Worm (Caenorhabditis elegans) whole organism, late embryonic: Measurements from ENCODE around the gene adr-2.

Source experiments
- C08G9.2 ChIP-seq: sonication (generic microtip); optimal IDR thresholded peaks from 2 replicates; lab custom pipeline; 2016; ENCODE audit warnings: mild to moderate bottlenecking, missing genetic modification characterization, moderate library complexity, missing compliant biosample characterization
- F13H6.1 ChIP-seq: sonication (generic microtip); optimal IDR thresholded peaks from 2 replicates; lab custom pipeline; 2016; ENCODE audit warnings: missing genetic modification characterization, missing compliant biosample characterization
- T23F11.4 ChIP-seq: fragments of 200-800 bp; sonication (Bioruptor generic); optimal IDR thresholded peaks from 2 replicates; lab custom pipeline; 2018; ENCODE audit warnings: mild to moderate bottlenecking, missing genetic modification characterization, missing compliant biosample characterization
- Y22D7AL.16 ChIP-seq: sonication (generic microtip); optimal IDR thresholded peaks from 2 replicates; lab custom pipeline; 2016; ENCODE audit warnings: missing genetic modification characterization, missing compliant biosample characterization
- ceh-14 ChIP-seq: sonication (generic microtip); optimal IDR thresholded peaks from 2 replicates; lab custom pipeline; 2016; ENCODE audit warnings: missing genotype, missing genetic modification characterization, missing compliant biosample characterization
- ceh-19 ChIP-seq: fragments of 200-800 bp; sonication (Bioruptor generic); optimal IDR thresholded peaks from 2 replicates; lab custom pipeline; 2018; ENCODE audit warnings: mild to moderate bottlenecking, missing genetic modification characterization, missing compliant biosample characterization
- ceh-34 ChIP-seq: sonication (generic microtip); optimal IDR thresholded peaks from 2 replicates; lab custom pipeline; 2016; ENCODE audit warnings: mild to moderate bottlenecking, missing genetic modification characterization, missing compliant biosample characterization
- ceh-48 ChIP-seq: sonication (generic microtip); optimal IDR thresholded peaks from 2 replicates; lab custom pipeline; 2016; ENCODE audit warnings: missing genetic modification characterization, inconsistent platforms, missing compliant biosample characterization
- che-1 ChIP-seq: sonication (generic microtip); optimal IDR thresholded peaks from 2 replicates; lab custom pipeline; 2016; ENCODE audit warnings: mild to moderate bottlenecking, missing genetic modification characterization, missing compliant biosample characterization
- dmd-4 ChIP-seq: sonication (generic microtip); optimal IDR thresholded peaks from 2 replicates; lab custom pipeline; 2016; ENCODE audit warnings: borderline replicate concordance, missing genetic modification characterization, missing compliant biosample characterization
- dve-1 ChIP-seq: sonication (generic microtip); optimal IDR thresholded peaks from 2 replicates; lab custom pipeline; 2017; ENCODE audit warnings: antibody characterized with exemption, mild to moderate bottlenecking, missing genetic modification characterization, missing compliant biosample characterization
- elt-2 ChIP-seq: sonication (generic microtip); optimal IDR thresholded peaks from 2 replicates; lab custom pipeline; 2016; ENCODE audit warnings: missing genetic modification reagents, missing genetic modification characterization, missing compliant biosample characterization
- elt-4 ChIP-seq: sonication (generic microtip); optimal IDR thresholded peaks from 2 replicates; lab custom pipeline; 2016; ENCODE audit warnings: missing genetic modification characterization, missing compliant biosample characterization
- eyg-1 ChIP-seq: sonication (generic microtip); optimal IDR thresholded peaks from 2 replicates; lab custom pipeline; 2016; ENCODE audit warnings: missing genotype, missing genetic modification characterization, missing compliant biosample characterization
- fkh-10 ChIP-seq: fragments of 150-350 bp; optimal IDR thresholded peaks from 2 replicates; lab custom pipeline; 2014; ENCODE audit warnings: missing biosample characterization, missing genetic modification reagents, missing genetic modification characterization
- gmeb-2 ChIP-seq: sonication (generic microtip); optimal IDR thresholded peaks from 2 replicates; lab custom pipeline; 2016; ENCODE audit warnings: missing genetic modification characterization, inconsistent platforms, missing compliant biosample characterization
- hlh-15 ChIP-seq: sonication (generic microtip); optimal IDR thresholded peaks from 2 replicates; lab custom pipeline; 2016; ENCODE audit warnings: missing genetic modification characterization, missing compliant biosample characterization
- hlh-30 ChIP-seq: sonication (generic microtip); optimal IDR thresholded peaks from 2 replicates; lab custom pipeline; 2017; ENCODE audit warnings: antibody characterized with exemption, missing genetic modification characterization, missing compliant biosample characterization; ENCODE audit not compliant: insufficient read depth
- hlh-6 ChIP-seq: sonication (generic microtip); optimal IDR thresholded peaks from 2 replicates; lab custom pipeline; 2016; ENCODE audit warnings: missing genotype, missing genetic modification characterization, missing compliant biosample characterization
- madf-2 ChIP-seq: sonication (generic microtip); optimal IDR thresholded peaks from 2 replicates; lab custom pipeline; 2017; ENCODE audit warnings: missing genetic modification characterization, missing compliant biosample characterization
- nfya-1 ChIP-seq: sonication (generic microtip); optimal IDR thresholded peaks from 2 replicates; lab custom pipeline; 2017; ENCODE audit warnings: missing genetic modification characterization, mild to moderate bottlenecking, missing compliant biosample characterization, antibody characterized with exemption, moderate library complexity
- npax-4 ChIP-seq: sonication (generic microtip); optimal IDR thresholded peaks from 2 replicates; lab custom pipeline; 2016; ENCODE audit warnings: missing genetic modification characterization, missing compliant biosample characterization
- pag-3 ChIP-seq: sonication (generic microtip); optimal IDR thresholded peaks from 2 replicates; lab custom pipeline; 2016; ENCODE audit warnings: missing compliant biosample characterization, missing genetic modification characterization, borderline replicate concordance
- pha-4 ChIP-seq: fragments of 150-350 bp; optimal IDR thresholded peaks from 2 replicates; lab custom pipeline; 2018; ENCODE audit warnings: missing biosample characterization, missing genetic modification reagents, missing genetic modification characterization
- pros-1 ChIP-seq: fragments of 150-350 bp; optimal IDR thresholded peaks from 2 replicates; lab custom pipeline; 2014; ENCODE audit warnings: missing biosample characterization, missing genetic modification reagents, missing genetic modification characterization
- sdc-2 ChIP-seq: sonication (generic microtip); optimal IDR thresholded peaks from 2 replicates; lab custom pipeline; 2016; ENCODE audit warnings: missing genotype, missing genetic modification characterization, missing compliant biosample characterization
- sox-2 ChIP-seq: fragments of 200-800 bp; sonication (Bioruptor generic); IDR thresholded peaks from 2 replicates; pipeline ENCODE4 v1.3.6; 2022; ENCODE audit warnings: missing genetic modification reagents, missing genetic modification characterization, missing compliant biosample characterization
- unc-3 ChIP-seq, 2 experiments: fragments of 200-800 bp in 1 of 2; sonication (Bioruptor generic) in 1 of 2; sonication (generic microtip) in 1 of 2; conservative IDR thresholded peaks in 1 of 2; optimal IDR thresholded peaks in 1 of 2; 2 replicates each; pipeline versions ENCODE4 v1.3.6 to Lab custom; 2016 to 2022; ENCODE audit warnings: missing compliant biosample characterization in 2 of 2, missing genetic modification characterization in 2 of 2, missing genetic modification reagents in 1 of 2
- unc-42 ChIP-seq: sonication (generic microtip); optimal IDR thresholded peaks from 2 replicates; lab custom pipeline; 2016; ENCODE audit warnings: missing genotype, missing genetic modification characterization, missing compliant biosample characterization
- unc-55 ChIP-seq: sonication (generic microtip); optimal IDR thresholded peaks from 2 replicates; lab custom pipeline; 2017; ENCODE audit warnings: missing biosample characterization, missing genetic modification reagents, missing genetic modification characterization
- unc-86 ChIP-seq: sonication (generic microtip); optimal IDR thresholded peaks from 2 replicates; lab custom pipeline; 2016; ENCODE audit warnings: missing genetic modification characterization, missing compliant biosample characterization
- ztf-16 ChIP-seq: sonication (generic microtip); optimal IDR thresholded peaks from 2 replicates; lab custom pipeline; 2017; ENCODE audit warnings: missing genetic modification characterization, missing compliant biosample characterization

The adr-2 gene

DNA sequence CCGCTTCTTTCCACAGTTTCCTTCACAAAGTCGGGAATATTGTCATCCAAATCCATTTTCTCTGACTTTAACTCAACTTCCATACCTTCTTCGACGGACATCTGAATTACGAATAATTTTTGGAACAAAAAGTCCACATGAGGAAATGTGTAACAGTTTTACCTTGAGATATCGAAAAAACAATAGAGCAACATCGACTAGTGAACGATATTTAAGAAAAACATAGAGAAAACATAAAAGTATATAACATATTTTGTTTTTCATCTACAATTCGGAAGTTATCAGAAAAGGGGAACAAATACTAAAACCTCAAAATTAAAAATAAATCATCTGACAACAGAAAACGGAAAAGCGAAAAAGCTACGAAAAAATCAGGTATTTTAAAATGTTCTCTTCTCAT is at the start of gene adr-2:
Gene adr-2, minus strand, starts transcription at position 101 of the 400 bp plus-strand sequence.
- no peak for TF ChIP-seq ceh-34 (tag; lab: Kevin White, UChicago)
- no peak for TF ChIP-seq unc-55 (GFP tag; lab: Kevin White, UChicago)
- TF ChIP-seq ztf-16: no peak
- no peak for TF ChIP-seq ceh-14 (tag; lab: Kevin White, UChicago)
- no peak for TF ChIP-seq che-1
- no peak for TF ChIP-seq ceh-48 (tag; lab: Kevin White, UChicago)
- TF ChIP-seq gmeb-2 (tag; lab: Kevin White, UChicago): no peak
- TF ChIP-seq fkh-10 (GFP tag; lab: Kevin White, UChicago): no peak
- TF ChIP-seq, all 69 proteins: peak for 0

DNA sequence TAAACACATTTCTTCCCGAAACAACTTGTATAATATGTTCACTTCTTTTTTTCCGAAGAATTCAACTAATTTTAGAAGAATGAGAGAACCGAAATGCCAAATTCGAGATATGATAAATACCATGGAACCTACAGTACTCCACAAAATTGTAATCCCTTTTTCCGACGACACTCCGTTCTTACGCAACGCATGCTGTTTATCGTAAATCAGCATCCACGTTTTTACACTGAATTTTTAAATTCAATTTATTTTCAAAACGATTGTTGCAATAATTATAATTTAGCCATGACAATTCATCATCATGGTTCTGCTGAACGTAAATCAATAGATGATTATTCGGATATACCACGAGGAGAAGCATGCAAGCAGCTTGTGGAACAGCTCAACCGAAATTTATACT is 48.5 kb upstream of the adr-2 start, which contains the start of gene B0361.3:
Gene B0361.3, plus strand, starts transcription at position 284 of the 400 bp plus-strand sequence.
- no peak for TF ChIP-seq sdc-2
- TF ChIP-seq sox-2 (GFP tag; lab: Robert Waterston, UW): no peak
- TF ChIP-seq fkh-10 (GFP tag; lab: Kevin White, UChicago): no peak
- TF ChIP-seq unc-42 (tag; lab: Kevin White, UChicago): peak; percentile 2
- TF ChIP-seq che-1: no peak
- TF ChIP-seq, all 69 proteins: peak for 1

- no peak for TF ChIP-seq dve-1 (tag; lab: Kevin White, UChicago)
- TF ChIP-seq ceh-19 (GFP tag; lab: Kevin White, UChicago): no peak
- TF ChIP-seq madf-2 (tag; lab: Kevin White, UChicago): no peak
- TF ChIP-seq elt-4 (tag; lab: Kevin White, UChicago): no peak
- no peak for TF ChIP-seq elt-2 (tag; lab: Kevin White, UChicago)
- TF ChIP-seq npax-4: no peak
- TF ChIP-seq pha-4: no peak
- no peak for TF ChIP-seq hlh-15
These were observed 45.8 kb upstream of the adr-2 start for ce11 chrIII:7278491-7278890.

ce11 chrIII:7277228-7277627 is 44.5 kb upstream of the adr-2 start, which contains the start of the genes spot-1 and B0361.11:
TSS of gene spot-1 (minus strand) at chrIII:7277274.
TSS of gene B0361.11 (plus strand) at chrIII:7277599.
- TF ChIP-seq che-1 (no peak), nfya-1 (tag; lab: Kevin White, UChicago) (peak; percentile 23), Y22D7AL.16 (tag; lab: Kevin White, UChicago) (no peak), ceh-48 (tag; lab: Kevin White, UChicago) (peak; percentile 19), unc-3 (GFP tag; conservative IDR thresholded peaks at IDR 0.05; lab: Robert Waterston, UW) (no peak), unc-3 (tag; optimal IDR thresholded peaks at IDR 0.05; lab: Kevin White, UChicago) (no peak), elt-2 (tag; lab: Kevin White, UChicago) (peak; percentile 18), unc-42 (tag; lab: Kevin White, UChicago) (peak; percentile 2), hlh-30 (tag; lab: Kevin White, UChicago) (peak; percentile 31)

ce11 chrIII:7275296-7275695 is 42.6 kb upstream of the adr-2 start, which contains the start of gene psd-1:
TSS of gene psd-1 (minus strand) at chrIII:7275396.
- TF ChIP-seq F13H6.1 (no peak), pros-1 (tag; lab: Kevin White, UChicago) (no peak), fkh-10 (GFP tag; lab: Kevin White, UChicago) (no peak), C08G9.2 (no peak), pag-3 (tag; lab: Kevin White, UChicago) (no peak), hlh-6 (tag; lab: Kevin White, UChicago) (no peak), npax-4 (no peak), nfya-1 (tag; lab: Kevin White, UChicago) (no peak), eyg-1 (tag; lab: Kevin White, UChicago) (no peak), T23F11.4 (no peak), dmd-4 (tag; lab: Kevin White, UChicago) (no peak), unc-86 (tag; lab: Kevin White, UChicago) (no peak)
- TF ChIP-seq, all 69 proteins: peak for 0
